Fruit fly (Drosophila melanogaster): ENCODE results near the gene pins.

Gene pins

DNA sequence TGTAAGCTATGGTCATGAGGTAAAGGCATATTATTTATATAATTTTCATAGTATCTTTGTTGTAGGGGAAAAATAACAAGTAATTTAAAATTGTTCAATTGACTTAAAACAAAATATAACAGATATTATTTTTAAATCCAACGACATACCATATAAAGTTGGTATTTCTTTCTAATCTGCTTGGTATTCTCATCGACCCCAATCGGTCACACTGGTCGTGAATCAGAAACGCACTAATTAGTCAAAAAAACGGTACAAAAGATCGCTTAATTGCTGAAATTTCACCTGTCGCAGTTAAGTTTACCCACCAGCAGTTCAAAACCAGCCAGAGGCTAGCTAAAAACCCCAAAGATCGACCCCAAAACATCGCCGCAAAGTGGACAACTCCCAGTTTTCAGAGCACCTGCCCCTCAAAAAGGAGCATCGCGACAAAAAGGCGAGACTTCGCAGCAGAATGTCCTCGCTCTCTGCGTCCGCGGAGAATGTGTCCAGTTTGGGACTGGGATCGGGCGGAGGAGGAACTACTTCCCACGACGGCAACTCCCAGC lies at the start of gene pins:
Gene pins, plus strand, starts transcription at position 207 of the 548 bp plus-strand sequence.
- TF ChIP-seq noc (tag; optimal IDR thresholded peaks at IDR 0.05) = no peak

DNA sequence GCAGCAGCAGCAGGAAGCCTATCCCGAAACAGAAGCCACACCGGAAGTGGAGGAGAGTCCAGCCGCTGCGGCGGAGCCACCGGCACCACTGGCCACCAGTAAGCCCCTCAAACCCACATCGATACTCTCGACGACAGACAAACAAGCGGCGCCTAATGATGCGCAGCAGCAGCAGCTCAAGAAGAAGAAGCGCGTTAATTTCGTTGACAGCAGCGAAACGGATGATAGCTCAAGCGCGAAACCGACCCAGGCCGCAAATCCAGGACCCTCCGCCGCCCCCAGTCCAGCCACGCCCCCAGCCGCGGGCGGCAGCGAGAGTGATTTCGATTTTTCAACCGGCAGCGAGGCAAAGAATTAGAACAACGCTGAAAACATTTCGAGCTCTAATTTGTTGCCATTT lies 49.4 kb upstream of the pins start:
- TF ChIP-seq noc (tag; optimal IDR thresholded peaks at IDR 0.05) = no peak

DNA sequence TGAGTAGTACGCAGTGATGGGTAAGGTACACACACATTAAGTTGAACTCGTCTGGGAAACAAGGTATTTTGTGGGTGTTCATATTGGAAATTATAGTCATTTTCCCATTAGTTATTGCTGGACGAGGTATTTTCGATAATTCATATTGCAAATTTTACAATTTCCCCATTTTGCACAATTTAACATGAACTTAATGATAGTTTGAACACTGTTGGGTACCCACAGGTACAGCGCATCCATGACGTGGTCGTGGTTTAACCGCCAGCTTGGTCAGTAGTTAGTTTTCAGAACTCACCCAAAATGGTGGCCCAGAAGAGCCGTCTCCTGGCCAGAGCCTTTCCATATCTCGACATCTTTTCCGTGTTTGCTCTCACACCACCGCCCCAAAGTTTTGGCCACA lies 40.4 kb upstream of the pins start, which contains the start of gene Gr98b:
Gene Gr98b, plus strand, starts transcription at position 301 of the 400 bp plus-strand sequence.
- TF ChIP-seq noc (tag; optimal IDR thresholded peaks at IDR 0.05) = no peak

- no peak for TF ChIP-seq noc (tag; optimal IDR thresholded peaks at IDR 0.05)
Measured at dm6 chr3R:27544143-27544542, 38.5 kb upstream of the pins start, which contains the start of gene Gr98c. Gene Gr98c (plus strand): TSS chr3R:27544443.

dm6 chr3R:27545752-27546151 lies 36.9 kb upstream of the pins start, which contains the start of gene Gr98d:
Gene Gr98d (plus strand): TSS chr3R:27546052.
- no peak for TF ChIP-seq noc (tag; optimal IDR thresholded peaks at IDR 0.05)

- TF ChIP-seq noc (tag; optimal IDR thresholded peaks at IDR 0.05) = no peak
Measured at dm6 chr3R:27547378-27547949, 35.2 kb upstream of the pins start.

- TF ChIP-seq noc (tag; optimal IDR thresholded peaks at IDR 0.05) = no peak
Measured at dm6 chr3R:27552710-27553109, 29.9 kb upstream of the pins start.

dm6 chr3R:27553379-27553778 lies 29.3 kb upstream of the pins start:
- TF ChIP-seq noc (tag; optimal IDR thresholded peaks at IDR 0.05) = no peak

DNA sequence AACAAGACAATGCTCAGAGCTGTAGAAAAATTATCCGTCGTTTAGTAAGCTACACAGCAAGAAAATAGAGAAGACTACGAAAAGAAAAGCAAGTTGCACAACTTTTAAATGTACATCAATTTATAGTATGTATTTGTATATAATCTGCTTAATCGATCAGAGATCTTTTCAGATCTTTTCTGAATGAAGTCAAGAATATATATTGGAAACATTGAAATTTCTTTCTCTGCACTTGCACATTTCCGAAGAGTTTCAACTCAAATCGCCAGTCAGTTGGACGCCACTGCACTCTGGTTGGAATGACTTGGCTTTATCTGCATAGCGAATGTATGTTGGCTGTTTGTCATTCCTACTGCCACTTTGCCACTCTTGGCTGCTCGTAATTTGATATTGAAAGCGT lies 28.7 kb upstream of the pins start:
- no peak for TF ChIP-seq noc (tag; optimal IDR thresholded peaks at IDR 0.05)

dm6 chr3R:27554964-27555363 lies 27.7 kb upstream of the pins start:
- TF ChIP-seq noc (tag; optimal IDR thresholded peaks at IDR 0.05) = no peak

- TF ChIP-seq noc (tag; optimal IDR thresholded peaks at IDR 0.05) = no peak
Measured at dm6 chr3R:27555853-27556252, 26.8 kb upstream of the pins start.

DNA sequence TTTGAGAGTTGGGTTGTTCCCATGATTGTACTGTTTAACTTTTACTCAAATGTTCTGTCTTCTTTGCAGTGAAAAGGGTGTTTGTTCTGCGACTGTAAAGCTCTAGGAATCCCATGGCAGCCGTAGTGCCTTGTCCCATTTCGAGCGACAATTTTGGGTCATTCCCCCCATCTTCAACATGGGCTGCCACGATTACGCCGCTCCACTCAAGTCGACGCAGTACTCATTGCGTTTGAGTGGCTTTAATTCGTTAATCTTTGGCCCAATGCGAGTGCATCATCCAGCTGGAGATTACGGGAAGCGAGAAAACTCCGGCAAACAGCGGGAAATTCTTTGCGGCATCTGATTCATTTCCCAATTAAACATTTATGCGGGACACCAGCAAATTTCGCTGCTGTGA lies 26.2 kb upstream of the pins start:
- TF ChIP-seq noc (tag; optimal IDR thresholded peaks at IDR 0.05) = no peak

dm6 chr3R:27556972-27557371 lies 25.7 kb upstream of the pins start:
- peak; percentile 89 for TF ChIP-seq noc (tag; optimal IDR thresholded peaks at IDR 0.05)

dm6 chr3R:27557970-27558659 lies 24.5 kb upstream of the pins start:
- no peak for TF ChIP-seq noc (tag; optimal IDR thresholded peaks at IDR 0.05)

DNA sequence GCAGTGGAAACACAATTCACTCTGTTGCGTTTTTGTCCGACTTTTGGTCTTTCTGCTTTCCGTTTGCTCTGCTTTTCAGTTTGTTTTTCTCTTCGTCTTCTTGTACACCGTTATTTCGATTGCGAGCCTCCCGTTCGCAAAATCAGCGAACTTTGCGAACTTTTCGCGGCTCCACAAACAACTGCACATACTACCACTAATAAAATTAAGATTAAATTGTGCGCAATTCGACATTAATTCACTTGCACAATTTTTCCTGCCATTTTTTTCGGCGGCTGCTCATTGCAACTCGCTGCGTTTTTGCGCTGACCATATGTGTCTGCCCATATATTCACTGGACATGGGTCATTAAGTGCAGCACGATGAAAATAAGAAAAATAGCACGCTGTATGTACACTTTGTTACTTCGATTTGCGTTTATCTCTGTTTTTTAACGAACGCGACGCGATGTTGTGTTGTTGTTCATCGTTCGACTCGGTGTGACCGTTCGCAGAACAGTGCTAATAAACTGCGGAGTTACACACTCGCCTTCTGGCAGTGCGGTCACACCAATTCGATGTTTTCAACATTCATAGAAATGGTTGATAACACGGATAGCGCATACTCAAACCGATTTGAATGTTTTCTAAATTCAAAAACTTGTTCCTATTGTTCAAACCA lies 23.9 kb upstream of the pins start, which contains the start of gene Klp98A:
Gene Klp98A, minus strand, starts transcription at position 486 of the 660 bp plus-strand sequence.
- no peak for TF ChIP-seq noc (tag; optimal IDR thresholded peaks at IDR 0.05)

- TF ChIP-seq noc (tag; optimal IDR thresholded peaks at IDR 0.05) = no peak
Measured at dm6 chr3R:27561114-27561513, 21.5 kb upstream of the pins start, which contains the start of gene CG5646. Gene CG5646 (minus strand): TSS chr3R:27561319.
